Fruit fly (Drosophila melanogaster) Kc167 (cell line): ENCODE data around the gene MtnA.

Experiments
- Sin3A ChIP-seq: fragments of >200 bp; optimal IDR thresholded peaks from 2 replicates; lab custom pipeline; 2018; ENCODE audit warnings: missing external identifiers
- h ChIP-seq: fragments of >200 bp; optimal IDR thresholded peaks from 3 replicates; lab custom pipeline; 2018; ENCODE audit warnings: missing external identifiers
- ttk ChIP-seq: sonication (Bioruptor generic); optimal IDR thresholded peaks from 2 replicates; lab custom pipeline; 2017; ENCODE audit warnings: missing external identifiers

- TF ChIP-seq h (lab: Kevin White, UChicago) (no peak), Sin3A (lab: Kevin White, UChicago) (no peak), ttk (lab: Kevin White, UChicago) (no peak)
These were observed 37.9 kb downstream of the MtnA start, which contains the start of gene CG34409 for dm6 chr3R:9746267-9746666.
